Worm (Caenorhabditis elegans): ENCODE data around the gene W06G6.11.

DNA sequence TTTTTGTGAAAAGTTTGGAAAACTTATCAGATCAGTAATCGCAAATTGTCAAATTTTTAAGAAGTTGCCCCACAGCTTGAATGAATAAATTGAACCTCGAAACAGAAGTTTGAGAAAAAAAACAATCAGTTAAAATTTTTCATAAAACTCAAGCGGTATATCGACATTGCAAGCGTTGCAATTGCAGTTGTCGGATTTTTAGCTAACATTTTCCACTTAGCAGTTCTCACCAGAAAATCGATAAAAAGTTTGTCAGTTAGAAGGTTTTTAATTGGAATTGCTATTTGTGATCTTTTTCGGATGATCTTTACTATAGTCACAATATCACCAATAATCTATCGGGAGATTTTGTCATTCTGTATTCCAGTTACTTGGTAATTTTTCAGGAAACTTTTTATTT, 36.6 kb upstream of the W06G6.11 start, which contains the start of gene srw-43:
- TF ChIP-seq zip-8 (tag; optimal IDR thresholded peaks at IDR 0.05) (no peak), sptf-1 (tag; optimal IDR thresholded peaks at IDR 0.05) (no peak), nhr-76 (tag; optimal IDR thresholded peaks at IDR 0.05) (no peak), nhr-2 (tag; optimal IDR thresholded peaks at IDR 0.05) (no peak), pha-4 (tag; optimal IDR thresholded peaks at IDR 0.05) (no peak), ceh-43 (GFP tag; optimal IDR thresholded peaks at IDR 0.05) (no peak), unc-62 (GFP tag; optimal IDR thresholded peaks at IDR 0.05) (no peak), nhr-28 (tag; optimal IDR thresholded peaks at IDR 0.05) (no peak), ces-1 (GFP tag; optimal IDR thresholded peaks at IDR 0.05) (no peak), elt-3 (tag; optimal IDR thresholded peaks at IDR 0.05) (no peak)

Data from whole organism, mixed stage, embryonic.